Worm (Caenorhabditis elegans) whole organism, midembryonic: Measurements from ENCODE around the gene ints-7.

Source experiments
- T22C8.4 ChIP-seq: fragments of 200-800 bp; sonication (Bioruptor generic); IDR thresholded peaks from 2 replicates; pipeline ENCODE4 v1.3.6; 2022; ENCODE audit warnings: missing genetic modification characterization, missing compliant biosample characterization
- cog-1 ChIP-seq: sonication (generic microtip); optimal IDR thresholded peaks from 2 replicates; lab custom pipeline; 2016; ENCODE audit warnings: missing genetic modification characterization, missing compliant biosample characterization
- flt-1 ChIP-seq: fragments of 200-800 bp; sonication (Bioruptor generic); IDR thresholded peaks from 2 replicates; pipeline ENCODE4 v1.3.6; 2022; ENCODE audit warnings: missing genetic modification characterization, missing compliant biosample characterization
- klf-2 ChIP-seq: fragments of 200-800 bp; sonication (Bioruptor generic); conservative IDR thresholded peaks from 2 replicates; pipeline ENCODE4 v1.3.6; 2022; ENCODE audit warnings: missing genetic modification reagents, missing genetic modification characterization, missing compliant biosample characterization
- med-1 ChIP-seq: sonication (generic microtip); optimal IDR thresholded peaks from 2 replicates; lab custom pipeline; 2017; ENCODE audit warnings: missing genetic modification characterization, mild to moderate bottlenecking, missing compliant biosample characterization, antibody characterized with exemption, missing genetic modification reagents; ENCODE audit not compliant: insufficient read depth
- ref-1 ChIP-seq: fragments of 200-800 bp; sonication (Bioruptor generic); conservative IDR thresholded peaks from 2 replicates; pipeline ENCODE4 v1.3.6; 2022; ENCODE audit warnings: missing genetic modification reagents, missing genetic modification characterization, missing compliant biosample characterization
- tab-1 ChIP-seq: fragments of 200-800 bp; sonication (Bioruptor generic); IDR thresholded peaks from 2 replicates; pipeline ENCODE4 v1.3.6; 2022; ENCODE audit warnings: missing genetic modification characterization, missing compliant biosample characterization
- ztf-23 ChIP-seq: fragments of 200-800 bp; sonication (Bioruptor generic); IDR thresholded peaks from 2 replicates; pipeline ENCODE4 v1.3.6; 2022; ENCODE audit warnings: missing genetic modification reagents, missing genetic modification characterization, missing compliant biosample characterization
- ztf-29 ChIP-seq: fragments of 200-800 bp; sonication (Bioruptor generic); IDR thresholded peaks from 2 replicates; pipeline ENCODE4 v1.3.6; 2022; ENCODE audit warnings: missing genetic modification reagents, missing genetic modification characterization, missing compliant biosample characterization

The ints-7 gene

ce11 chrII:11627904-11628303 lies 45.3 kb downstream of the ints-7 start:
- TF ChIP-seq med-1 (no peak), ztf-29 (GFP tag; lab: Robert Waterston, UW) (no peak), ref-1 (no peak), cog-1 (tag; lab: Kevin White, UChicago) (no peak), flt-1 (GFP tag; lab: Robert Waterston, UW) (no peak), ztf-23 (GFP tag; lab: Robert Waterston, UW) (no peak), T22C8.4 (GFP tag; lab: Robert Waterston, UW) (no peak), klf-2 (GFP tag; lab: Robert Waterston, UW) (no peak), tab-1 (GFP tag; lab: Robert Waterston, UW) (no peak)

ce11 chrII:11629957-11630356 lies 47.3 kb downstream of the ints-7 start:
- TF ChIP-seq ztf-29 (GFP tag; lab: Robert Waterston, UW): no peak
- no peak for TF ChIP-seq ztf-23 (GFP tag; lab: Robert Waterston, UW)
- TF ChIP-seq tab-1 (GFP tag; lab: Robert Waterston, UW): no peak
- TF ChIP-seq ref-1: no peak
- TF ChIP-seq klf-2 (GFP tag; lab: Robert Waterston, UW): no peak
- TF ChIP-seq cog-1 (tag; lab: Kevin White, UChicago): no peak
- TF ChIP-seq med-1: no peak
- TF ChIP-seq T22C8.4 (GFP tag; lab: Robert Waterston, UW): no peak
- no peak for TF ChIP-seq flt-1 (GFP tag; lab: Robert Waterston, UW)

- TF ChIP-seq tab-1 (GFP tag; lab: Robert Waterston, UW) (no peak), ref-1 (0 out of 2 replicates have a peak, but pooled peaks have one; percentile 6)
These were observed 50.0 kb downstream of the ints-7 start for ce11 chrII:11632689-11633088.

DNA sequence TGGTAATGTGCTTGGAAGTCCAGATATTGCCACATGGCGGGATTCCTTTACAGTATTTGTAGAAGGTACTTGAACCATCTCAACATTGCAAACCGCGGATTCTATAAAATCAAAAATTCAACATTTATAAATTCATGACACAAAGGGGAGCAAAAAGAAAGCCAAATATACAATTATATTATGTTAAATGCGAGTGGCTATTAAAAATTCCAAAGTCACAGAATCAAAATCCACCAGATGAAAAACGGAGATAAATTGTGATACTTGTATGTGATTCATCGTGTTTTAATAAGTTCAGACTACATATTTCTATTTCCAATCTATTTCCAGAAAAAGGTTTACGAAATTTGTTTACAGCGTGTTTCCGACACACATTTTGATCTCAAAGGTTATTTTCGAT lies 50.9 kb downstream of the ints-7 start, which contains the start of gene din-1:
din-1 (minus strand) TSS at position 101 of the 400 bp plus-strand sequence.
- TF ChIP-seq flt-1 (GFP tag; lab: Robert Waterston, UW) (no peak), klf-2 (GFP tag; lab: Robert Waterston, UW) (no peak), med-1 (no peak), cog-1 (tag; lab: Kevin White, UChicago) (no peak), tab-1 (GFP tag; lab: Robert Waterston, UW) (no peak), T22C8.4 (GFP tag; lab: Robert Waterston, UW) (no peak), ztf-23 (GFP tag; lab: Robert Waterston, UW) (no peak), ref-1 (no peak), ztf-29 (GFP tag; lab: Robert Waterston, UW) (no peak)

- no peak for TF ChIP-seq ztf-29 (GFP tag; lab: Robert Waterston, UW)
- no peak for TF ChIP-seq klf-2 (GFP tag; lab: Robert Waterston, UW)
- TF ChIP-seq ztf-23 (GFP tag; lab: Robert Waterston, UW): peak; percentile 55; the same call in 1 of the 2 replicates
- TF ChIP-seq med-1: no peak
- TF ChIP-seq ref-1: no peak
- peak; percentile 89 for TF ChIP-seq cog-1 (tag; lab: Kevin White, UChicago)
- TF ChIP-seq T22C8.4 (GFP tag; lab: Robert Waterston, UW): peak; percentile 24; the same call in 1 of the 2 replicates
- TF ChIP-seq tab-1 (GFP tag; lab: Robert Waterston, UW): 0 out of 2 replicates have a peak, but pooled peaks have one; percentile 75
- peak; percentile 80 for TF ChIP-seq flt-1 (GFP tag; lab: Robert Waterston, UW)
These were observed 51.5 kb downstream of the ints-7 start for ce11 chrII:11634057-11634676.

- TF ChIP-seq cog-1 (tag; lab: Kevin White, UChicago) (peak; percentile 93), T22C8.4 (GFP tag; lab: Robert Waterston, UW) (peak; percentile 83), ztf-23 (GFP tag; lab: Robert Waterston, UW) (peak; percentile 83; the same call in 1 of the 2 replicates), med-1 (no peak), flt-1 (GFP tag; lab: Robert Waterston, UW) (peak; percentile 80), klf-2 (GFP tag; lab: Robert Waterston, UW) (0 out of 2 replicates have a peak, but pooled peaks have one; percentile 40), tab-1 (GFP tag; lab: Robert Waterston, UW) (peak; percentile 75), ztf-29 (GFP tag; lab: Robert Waterston, UW) (peak; percentile 71), ref-1 (no peak)
These were observed 52.3 kb downstream of the ints-7 start for ce11 chrII:11634681-11635527.

DNA sequence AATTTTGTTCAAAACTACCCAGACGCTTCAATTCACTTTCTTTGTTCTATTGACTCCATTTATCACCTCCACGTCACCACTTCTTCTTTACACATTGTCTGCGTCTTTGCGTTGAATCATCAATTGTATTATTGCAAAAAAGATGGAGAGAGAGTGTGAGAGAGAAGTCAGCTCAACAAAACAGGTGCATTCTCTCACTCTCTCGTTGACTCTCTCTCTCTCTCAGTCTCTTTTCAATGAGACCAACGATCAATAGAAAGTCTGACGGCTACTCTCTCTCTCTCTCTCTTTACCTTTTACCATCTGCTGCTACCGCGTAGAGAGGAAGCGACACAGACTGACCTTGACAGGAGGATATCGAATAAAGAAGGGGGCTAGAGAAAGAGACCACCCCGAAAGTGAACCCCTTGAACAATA lies 53.1 kb downstream of the ints-7 start:
- TF ChIP-seq med-1: no peak
- peak; percentile 31 for TF ChIP-seq cog-1 (tag; lab: Kevin White, UChicago)
- TF ChIP-seq ref-1: no peak
- TF ChIP-seq flt-1 (GFP tag; lab: Robert Waterston, UW): peak; percentile 49; the same call in 1 of the 2 replicates
- TF ChIP-seq ztf-23 (GFP tag; lab: Robert Waterston, UW): peak; percentile 64; the same call in 1 of the 2 replicates
- TF ChIP-seq tab-1 (GFP tag; lab: Robert Waterston, UW): 0 out of 2 replicates have a peak, but pooled peaks have one; percentile 41
- peak; percentile 75 for TF ChIP-seq T22C8.4 (GFP tag; lab: Robert Waterston, UW)
- TF ChIP-seq ztf-29 (GFP tag; lab: Robert Waterston, UW): no peak; the same call in 1 of the 2 replicates
- no peak for TF ChIP-seq klf-2 (GFP tag; lab: Robert Waterston, UW)

- TF ChIP-seq med-1 (no peak), flt-1 (GFP tag; lab: Robert Waterston, UW) (0 out of 2 replicates have a peak, but pooled peaks have one; percentile 16)
These were observed 54.0 kb downstream of the ints-7 start for ce11 chrII:11636617-11637016.

DNA sequence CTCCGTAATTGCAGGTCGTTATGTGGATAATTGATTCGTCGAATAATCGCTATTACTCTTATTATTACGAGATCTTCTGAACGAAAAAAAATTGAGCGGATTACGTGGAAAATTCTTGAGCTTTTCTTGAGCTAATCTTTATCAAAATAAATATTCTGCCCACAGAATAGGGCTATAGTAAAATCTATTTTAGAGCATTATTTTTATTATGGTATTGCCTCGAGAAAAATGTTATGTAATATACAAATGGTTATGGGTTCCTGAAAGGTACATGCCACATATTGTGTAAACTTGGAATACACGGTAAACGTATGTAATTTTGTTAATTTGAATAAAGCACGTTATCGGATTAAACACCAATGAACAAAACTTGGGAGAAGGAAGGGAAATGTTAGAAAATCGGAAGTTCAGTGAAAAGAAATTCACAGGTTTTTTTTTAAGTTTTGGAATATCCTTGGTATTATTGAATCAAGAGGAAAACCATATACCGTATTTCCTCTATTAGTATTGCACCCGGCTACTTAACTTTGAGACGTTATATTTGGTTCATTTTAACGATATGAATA lies 54.6 kb downstream of the ints-7 start:
- TF ChIP-seq cog-1 (tag; lab: Kevin White, UChicago) (peak; percentile 16), flt-1 (GFP tag; lab: Robert Waterston, UW) (peak; percentile 60; the same call in 1 of the 2 replicates), ztf-23 (GFP tag; lab: Robert Waterston, UW) (0 out of 2 replicates have a peak, but pooled peaks have one; percentile 43), T22C8.4 (GFP tag; lab: Robert Waterston, UW) (no peak), ztf-29 (GFP tag; lab: Robert Waterston, UW) (peak; percentile 22; the same call in 1 of the 2 replicates)
